Worm (Caenorhabditis elegans) whole organism, L4/young adult: ENCODE data around the gene prcc-1.

ENCODE experiments used
- W03F9.2 ChIP-seq: fragments of 150-350 bp; optimal IDR thresholded peaks from 2 replicates; lab custom pipeline; 2014; ENCODE audit warnings: missing biosample characterization, missing genetic modification characterization
- dao-5 ChIP-seq: sonication (generic microtip); optimal IDR thresholded peaks from 2 replicates; lab custom pipeline; 2016; ENCODE audit warnings: missing genotype, missing genetic modification characterization, moderate library complexity, missing compliant biosample characterization

- TF ChIP-seq W03F9.2 = no peak
- no peak for TF ChIP-seq dao-5
Observed at ce11 chrIV:13127720-13128119, 34.1 kb upstream of the prcc-1 start.
